Worm (Caenorhabditis elegans) whole organism, late embryonic: Measurements from ENCODE around the gene C16C8.18.
"Not testable (repeated sequence)": the region's sequence is repeated elsewhere in the genome, so short reads cannot be mapped to it uniquely, and the experiment has no call there.

Source experiments
- C38D4.7 ChIP-seq: fragments of 200-800 bp; sonication (Bioruptor generic); optimal IDR thresholded peaks from 2 replicates; lab custom pipeline; 2018; ENCODE audit warnings: mild to moderate bottlenecking, missing genetic modification characterization, moderate library complexity, missing compliant biosample characterization
- K02D7.2 ChIP-seq: sonication (generic microtip); optimal IDR thresholded peaks from 2 replicates; lab custom pipeline; 2017; ENCODE audit warnings: mild to moderate bottlenecking, missing genetic modification characterization, missing compliant biosample characterization
- T23F11.4 ChIP-seq: fragments of 200-800 bp; sonication (Bioruptor generic); optimal IDR thresholded peaks from 2 replicates; lab custom pipeline; 2018; ENCODE audit warnings: mild to moderate bottlenecking, missing genetic modification characterization, missing compliant biosample characterization
- Y22D7AL.16 ChIP-seq: sonication (generic microtip); optimal IDR thresholded peaks from 2 replicates; lab custom pipeline; 2016; ENCODE audit warnings: missing genetic modification characterization, missing compliant biosample characterization
- ahr-1 ChIP-seq: sonication (generic microtip); optimal IDR thresholded peaks from 2 replicates; lab custom pipeline; 2016; ENCODE audit warnings: missing genetic modification characterization, missing compliant biosample characterization
- ama-1 ChIP-seq: fragments of 150-350 bp; optimal IDR thresholded peaks from 2 replicates; lab custom pipeline; 2014
- ceh-14 ChIP-seq: sonication (generic microtip); optimal IDR thresholded peaks from 2 replicates; lab custom pipeline; 2016; ENCODE audit warnings: missing genotype, missing genetic modification characterization, missing compliant biosample characterization
- ceh-18 ChIP-seq: sonication (generic microtip); optimal IDR thresholded peaks from 2 replicates; lab custom pipeline; 2016; ENCODE audit warnings: missing genetic modification characterization, missing compliant biosample characterization
- ceh-22 ChIP-seq: sonication (generic microtip); optimal IDR thresholded peaks from 2 replicates; lab custom pipeline; 2017; ENCODE audit warnings: missing biosample characterization, missing genetic modification characterization
- ceh-6 ChIP-seq: fragments of 200-800 bp; sonication (Bioruptor generic); optimal IDR thresholded peaks from 2 replicates; lab custom pipeline; 2018; ENCODE audit warnings: mild to moderate bottlenecking, missing genetic modification characterization, missing compliant biosample characterization
- dmd-4 ChIP-seq: sonication (generic microtip); optimal IDR thresholded peaks from 2 replicates; lab custom pipeline; 2016; ENCODE audit warnings: borderline replicate concordance, missing genetic modification characterization, missing compliant biosample characterization
- elt-2 ChIP-seq: sonication (generic microtip); optimal IDR thresholded peaks from 2 replicates; lab custom pipeline; 2016; ENCODE audit warnings: missing genetic modification reagents, missing genetic modification characterization, missing compliant biosample characterization
- eyg-1 ChIP-seq: sonication (generic microtip); optimal IDR thresholded peaks from 2 replicates; lab custom pipeline; 2016; ENCODE audit warnings: missing genotype, missing genetic modification characterization, missing compliant biosample characterization
- fax-1 ChIP-seq: sonication (generic microtip); optimal IDR thresholded peaks from 2 replicates; lab custom pipeline; 2016; ENCODE audit warnings: missing genotype, missing genetic modification characterization, missing compliant biosample characterization
- fkh-6 ChIP-seq: sonication (generic microtip); optimal IDR thresholded peaks from 2 replicates; lab custom pipeline; 2016; ENCODE audit warnings: missing genetic modification characterization, missing compliant biosample characterization
- hlh-13 ChIP-seq: fragments of 200-800 bp; sonication (Bioruptor generic); optimal IDR thresholded peaks from 2 replicates; lab custom pipeline; 2018; ENCODE audit warnings: mild to moderate bottlenecking, missing genetic modification characterization, missing compliant biosample characterization
- hlh-30 ChIP-seq: sonication (generic microtip); optimal IDR thresholded peaks from 2 replicates; lab custom pipeline; 2017; ENCODE audit warnings: antibody characterized with exemption, missing genetic modification characterization, missing compliant biosample characterization; ENCODE audit not compliant: insufficient read depth
- hlh-6 ChIP-seq: sonication (generic microtip); optimal IDR thresholded peaks from 2 replicates; lab custom pipeline; 2016; ENCODE audit warnings: missing genotype, missing genetic modification characterization, missing compliant biosample characterization
- hlh-8 ChIP-seq: sonication (generic microtip); optimal IDR thresholded peaks from 2 replicates; lab custom pipeline; 2016; ENCODE audit warnings: missing genotype, missing genetic modification characterization, missing compliant biosample characterization
- lim-6 ChIP-seq: sonication (generic microtip); optimal IDR thresholded peaks from 2 replicates; lab custom pipeline; 2016; ENCODE audit warnings: missing genetic modification characterization, missing compliant biosample characterization
- madf-2 ChIP-seq: sonication (generic microtip); optimal IDR thresholded peaks from 2 replicates; lab custom pipeline; 2017; ENCODE audit warnings: missing genetic modification characterization, missing compliant biosample characterization
- nfya-1 ChIP-seq: sonication (generic microtip); optimal IDR thresholded peaks from 2 replicates; lab custom pipeline; 2017; ENCODE audit warnings: missing genetic modification characterization, mild to moderate bottlenecking, missing compliant biosample characterization, antibody characterized with exemption, moderate library complexity
- nhr-11 ChIP-seq: fragments of 150-350 bp; optimal IDR thresholded peaks from 2 replicates; lab custom pipeline; 2014; ENCODE audit warnings: missing biosample characterization, missing genetic modification characterization
- npax-4 ChIP-seq: sonication (generic microtip); optimal IDR thresholded peaks from 2 replicates; lab custom pipeline; 2016; ENCODE audit warnings: missing genetic modification characterization, missing compliant biosample characterization
- pag-3 ChIP-seq: sonication (generic microtip); optimal IDR thresholded peaks from 2 replicates; lab custom pipeline; 2016; ENCODE audit warnings: missing compliant biosample characterization, missing genetic modification characterization, borderline replicate concordance
- pros-1 ChIP-seq: fragments of 150-350 bp; optimal IDR thresholded peaks from 2 replicates; lab custom pipeline; 2014; ENCODE audit warnings: missing biosample characterization, missing genetic modification reagents, missing genetic modification characterization
- ref-2 ChIP-seq: sonication (generic microtip); optimal IDR thresholded peaks from 2 replicates; lab custom pipeline; 2016; ENCODE audit warnings: missing genetic modification characterization, missing compliant biosample characterization
- sox-2 ChIP-seq: fragments of 200-800 bp; sonication (Bioruptor generic); IDR thresholded peaks from 2 replicates; pipeline ENCODE4 v1.3.6; 2022; ENCODE audit warnings: missing genetic modification reagents, missing genetic modification characterization, missing compliant biosample characterization
- sox-4 ChIP-seq: sonication (generic microtip); optimal IDR thresholded peaks from 2 replicates; lab custom pipeline; 2017; ENCODE audit warnings: mild to moderate bottlenecking, missing genetic modification characterization, inconsistent platforms, missing compliant biosample characterization
- tbx-2 ChIP-seq: sonication (generic microtip); optimal IDR thresholded peaks from 2 replicates; lab custom pipeline; 2016; ENCODE audit warnings: missing genetic modification characterization, missing compliant biosample characterization
- tbx-7 ChIP-seq: sonication (generic microtip); optimal IDR thresholded peaks from 2 replicates; lab custom pipeline; 2016; ENCODE audit warnings: missing genotype, missing genetic modification characterization, missing compliant biosample characterization
- ttx-3 ChIP-seq: sonication (generic microtip); optimal IDR thresholded peaks from 2 replicates; lab custom pipeline; 2016; ENCODE audit warnings: missing genetic modification reagents, missing genetic modification characterization, missing compliant biosample characterization
- unc-42 ChIP-seq: sonication (generic microtip); optimal IDR thresholded peaks from 2 replicates; lab custom pipeline; 2016; ENCODE audit warnings: missing genotype, missing genetic modification characterization, missing compliant biosample characterization
- unc-86 ChIP-seq: sonication (generic microtip); optimal IDR thresholded peaks from 2 replicates; lab custom pipeline; 2016; ENCODE audit warnings: missing genetic modification characterization, missing compliant biosample characterization
- zip-5 ChIP-seq: sonication (generic microtip); optimal IDR thresholded peaks from 2 replicates; lab custom pipeline; 2016; ENCODE audit warnings: missing genetic modification characterization, missing compliant biosample characterization
- ztf-16 ChIP-seq: sonication (generic microtip); optimal IDR thresholded peaks from 2 replicates; lab custom pipeline; 2017; ENCODE audit warnings: missing genetic modification characterization, missing compliant biosample characterization

The C16C8.18 gene

DNA sequence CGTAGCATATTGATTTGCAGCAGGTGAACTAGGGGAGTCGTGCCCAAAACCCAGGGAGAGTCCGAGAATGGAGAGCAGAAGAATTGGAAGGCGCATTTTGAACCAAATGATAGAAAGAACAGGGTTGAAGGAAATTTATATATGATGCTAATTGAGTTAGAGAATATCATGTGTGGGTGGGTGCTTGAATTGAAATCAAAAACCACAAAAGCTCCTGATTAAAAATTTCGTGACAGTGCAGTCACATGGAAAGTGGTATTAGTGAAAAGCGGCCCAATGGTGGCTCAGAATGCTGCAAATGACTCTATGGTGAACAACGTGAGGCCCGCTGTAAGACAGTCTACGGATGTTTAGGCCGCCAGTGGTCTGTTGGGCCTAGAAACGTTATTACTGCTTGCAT, 32.1 kb downstream of the C16C8.18 start, which contains the start of gene C16C8.8:
C16C8.8 (minus strand) TSS at position 101 of the 400 bp plus-strand sequence.
- TF ChIP-seq eyg-1 (tag; lab: Kevin White, UChicago) (no peak), npax-4 (tag; lab: Kevin White, UChicago) (no peak), ama-1 (lab: Kevin White, UChicago) (no peak), nfya-1 (tag; lab: Kevin White, UChicago) (no peak), sox-2 (GFP tag; lab: Robert Waterston, UW) (no peak), ahr-1 (no peak), ref-2 (no peak), elt-2 (tag; lab: Kevin White, UChicago) (no peak), unc-42 (tag; lab: Kevin White, UChicago) (no peak), Y22D7AL.16 (tag; lab: Kevin White, UChicago) (no peak), unc-86 (tag; lab: Kevin White, UChicago) (no peak), T23F11.4 (GFP tag; lab: Kevin White, UChicago) (no peak), ttx-3 (no peak), hlh-30 (no peak), zip-5 (tag; lab: Kevin White, UChicago) (no peak), pros-1 (tag; lab: Kevin White, UChicago) (no peak)

- TF ChIP-seq sox-4 (tag; lab: Kevin White, UChicago), result no peak
- no peak for TF ChIP-seq K02D7.2 (tag; lab: Kevin White, UChicago)
- TF ChIP-seq fax-1 (tag; lab: Kevin White, UChicago), result no peak
- TF ChIP-seq hlh-6, result no peak
- no peak for TF ChIP-seq ttx-3
- TF ChIP-seq pag-3 (tag; lab: Kevin White, UChicago), result no peak
- no peak for TF ChIP-seq tbx-2
- no peak for TF ChIP-seq zip-5 (tag; lab: Kevin White, UChicago)
- TF ChIP-seq, all 69 proteins: peak for 0
These were observed 33.6 kb downstream of the C16C8.18 start, which contains the start of gene C16C8.9 for ce11 chrII:3463097-3463496. Gene C16C8.9 (minus strand): TSS chrII:3463197.

DNA sequence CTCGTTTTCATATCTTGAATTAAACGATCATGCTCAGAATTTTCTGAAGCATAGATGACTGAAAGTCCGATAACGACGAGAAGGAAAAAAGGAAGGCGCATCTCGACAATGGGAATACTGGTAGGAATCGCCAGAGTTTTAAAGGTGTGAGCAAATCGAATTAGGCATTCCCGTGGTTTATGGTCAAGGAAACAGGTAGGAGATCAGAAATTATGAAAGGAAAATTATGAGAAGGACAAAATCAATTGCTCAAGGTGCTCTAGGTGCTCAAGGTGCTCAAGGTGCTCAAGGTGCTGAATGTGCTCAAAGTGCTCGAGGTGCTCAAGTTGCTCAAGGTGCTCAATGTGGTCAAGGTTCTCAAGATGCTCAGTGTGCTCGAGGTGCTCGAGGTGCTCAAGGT, 35.1 kb downstream of the C16C8.18 start, which contains the start of gene C16C8.10:
C16C8.10 (minus strand) TSS at position 101 of the 400 bp plus-strand sequence.
- not testable (repeated sequence) for TF ChIP-seq hlh-6; tbx-7 (tag; lab: Kevin White, UChicago); ztf-16 (tag; lab: Kevin White, UChicago)

DNA sequence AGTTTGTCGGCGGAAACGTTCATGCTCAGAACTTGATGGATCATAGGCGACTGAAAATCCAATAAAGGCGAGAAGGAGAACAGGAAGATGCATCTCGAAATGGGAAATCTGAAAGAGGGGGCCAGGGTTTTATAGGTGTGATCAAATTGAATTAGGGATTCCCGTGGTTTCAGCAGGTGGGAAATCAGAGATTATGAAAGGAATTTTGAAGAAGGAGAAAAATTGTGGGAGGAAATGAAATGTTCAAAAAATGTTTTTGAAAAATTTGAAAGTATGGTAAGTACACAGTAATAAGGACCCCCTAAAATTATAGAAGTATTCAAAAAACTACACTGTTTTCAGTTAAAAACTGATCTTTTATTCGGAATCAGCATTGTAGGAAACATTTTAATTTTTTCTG, 41.0 kb downstream of the C16C8.18 start, which contains the start of gene Y49F6B.20:
Y49F6B.20 (minus strand) TSS at position 101 of the 400 bp plus-strand sequence.
- TF ChIP-seq ref-2, result no peak
- TF ChIP-seq fkh-6 (tag; lab: Kevin White, UChicago), result no peak
- TF ChIP-seq ceh-14 (tag; lab: Kevin White, UChicago), result no peak
- TF ChIP-seq lim-6 (tag; lab: Kevin White, UChicago), result no peak
- TF ChIP-seq hlh-30, result no peak
- no peak for TF ChIP-seq dmd-4 (tag; lab: Kevin White, UChicago)
- no peak for TF ChIP-seq C38D4.7 (GFP tag; lab: Kevin White, UChicago)
- no peak for TF ChIP-seq ceh-18 (tag; lab: Kevin White, UChicago)
- TF ChIP-seq ceh-22, result no peak
- TF ChIP-seq nhr-11 (tag; lab: Kevin White, UChicago), result no peak
- no peak for TF ChIP-seq hlh-13 (GFP tag; lab: Kevin White, UChicago)
- TF ChIP-seq hlh-8 (tag; lab: Kevin White, UChicago), result no peak
- TF ChIP-seq, all 69 proteins: peak for 0

- TF ChIP-seq ceh-22 (no peak), madf-2 (no peak), K02D7.2 (tag; lab: Kevin White, UChicago) (no peak), ceh-6 (GFP tag; lab: Kevin White, UChicago) (no peak)
These were observed 42.1 kb downstream of the C16C8.18 start, which contains the start of gene Y49F6B.13 for ce11 chrII:3471603-3472002. Gene Y49F6B.13 (minus strand): TSS chrII:3471703.
